Fruit fly (Drosophila melanogaster) whole organism, wandering third instar larva: ENCODE measurements around the gene COX5B.

Experiments
- Abd-B ChIP-seq: fragments of >200 bp; optimal IDR thresholded peaks from 2 replicates; lab custom pipeline; 2017; ENCODE audit warnings: missing biosample characterization, missing genetic modification characterization
- CG32264 ChIP-seq: fragments of 200-800 bp; sonication (Bioruptor generic); optimal IDR thresholded peaks from 2 replicates; lab custom pipeline; 2016; ENCODE audit warnings: missing biosample characterization, missing genetic modification characterization
- CG9705 ChIP-seq: fragments of 200-800 bp; sonication (Bioruptor generic); optimal IDR thresholded peaks from 2 replicates; lab custom pipeline; 2018; ENCODE audit warnings: missing biosample characterization, mild to moderate bottlenecking, missing genetic modification characterization
- CrebA ChIP-seq: fragments of 200-800 bp; sonication (Bioruptor generic); optimal IDR thresholded peaks from 2 replicates; lab custom pipeline; 2016; ENCODE audit warnings: missing biosample characterization, mild to moderate bottlenecking, missing genetic modification characterization, borderline replicate concordance
- Dfd ChIP-seq: fragments of >200 bp; optimal IDR thresholded peaks from 2 replicates; lab custom pipeline; 2017; ENCODE audit warnings: missing biosample characterization, missing genetic modification characterization
- Dif ChIP-seq: fragments of 200-275, 200-300 bp; sonication (Bioruptor generic); optimal IDR thresholded peaks from 2 replicates; lab custom pipeline; 2018; ENCODE audit warnings: missing biosample characterization, missing genetic modification characterization; ENCODE audit not compliant: partially characterized antibody
- GATAd ChIP-seq: sonication (Bioruptor generic); optimal IDR thresholded peaks from 2 replicates; lab custom pipeline; 2016; ENCODE audit warnings: missing biosample characterization, missing genetic modification characterization
- HLH106 ChIP-seq: fragments of 200-800 bp; optimal IDR thresholded peaks from 3 replicates; lab custom pipeline; 2019; ENCODE audit warnings: missing biosample characterization, mild to moderate bottlenecking, missing genetic modification characterization, moderate library complexity
- Hnf4 ChIP-seq: fragments of 200-800 bp; sonication (Bioruptor generic); optimal IDR thresholded peaks from 2 replicates; lab custom pipeline; 2016; ENCODE audit warnings: missing biosample characterization, mild to moderate bottlenecking, missing genetic modification characterization
- Hr78 ChIP-seq: fragments of >200 bp; optimal IDR thresholded peaks from 2 replicates; lab custom pipeline; 2017; ENCODE audit warnings: missing biosample characterization, missing genetic modification characterization
- Hr83 ChIP-seq: fragments of 200-300 bp; sonication (Bioruptor generic); optimal IDR thresholded peaks from 2 replicates; lab custom pipeline; 2016; ENCODE audit warnings: missing biosample characterization, mild to moderate bottlenecking, missing genetic modification characterization, moderate library complexity; ENCODE audit not compliant: poor library complexity, severe bottlenecking
- Jra ChIP-seq: sonication (Bioruptor generic); optimal IDR thresholded peaks from 2 replicates; lab custom pipeline; 2016; ENCODE audit warnings: missing biosample characterization, missing genetic modification characterization
- Mio ChIP-seq: sonication (Bioruptor generic); optimal IDR thresholded peaks from 2 replicates; lab custom pipeline; 2016; ENCODE audit warnings: missing biosample characterization, missing genetic modification characterization
- Myc ChIP-seq: fragments of >200 bp; optimal IDR thresholded peaks from 2 replicates; lab custom pipeline; 2017
- N ChIP-seq: fragments of >200 bp; optimal IDR thresholded peaks from 2 replicates; lab custom pipeline; 2018; ENCODE audit warnings: missing biosample characterization, missing external identifiers, missing genetic modification characterization
- OdsH ChIP-seq: fragments of 200-800 bp; sonication (Bioruptor generic); optimal IDR thresholded peaks from 2 replicates; lab custom pipeline; 2016; ENCODE audit warnings: missing biosample characterization, mild to moderate bottlenecking, missing genetic modification characterization
- Rel ChIP-seq, 2 experiments: fragments of 200-800 bp; sonication (Bioruptor generic) in 1 of 2; optimal IDR thresholded peaks; 2 replicates in 1 of 2; 3 replicates in 1 of 2; lab custom pipeline; 2016 to 2019; ENCODE audit warnings: mild to moderate bottlenecking in 2 of 2, missing biosample characterization in 2 of 2, missing genetic modification characterization in 2 of 2, moderate library complexity in 1 of 2
- Sp1 ChIP-seq: fragments of 200-800 bp; sonication (Bioruptor generic); optimal IDR thresholded peaks from 3 replicates; lab custom pipeline; 2019; ENCODE audit warnings: missing biosample characterization, mild to moderate bottlenecking, missing genetic modification characterization, moderate library complexity
- br ChIP-seq: fragments of 200-800 bp; sonication (Bioruptor generic); optimal IDR thresholded peaks from 2 replicates; lab custom pipeline; 2016; ENCODE audit warnings: missing biosample characterization, missing genetic modification characterization
- brk ChIP-seq: fragments of 200-800 bp; sonication (Bioruptor generic); optimal IDR thresholded peaks from 2 replicates; lab custom pipeline; 2016; ENCODE audit warnings: missing biosample characterization, mild to moderate bottlenecking, missing genetic modification characterization
- dl ChIP-seq, 2 experiments: fragments of 175-275, 200-275 bp in 1 of 2; fragments of 200-275 bp in 1 of 2; sonication (Bioruptor generic); optimal IDR thresholded peaks; lab custom pipeline; 2018; ENCODE audit warnings: mild to moderate bottlenecking in 2 of 2, missing biosample characterization in 2 of 2, missing genetic modification characterization in 2 of 2, moderate library complexity in 2 of 2; ENCODE audit not compliant: partially characterized antibody in 2 of 2, insufficient read depth in 1 of 2
- dsf ChIP-seq: sonication (Bioruptor generic); optimal IDR thresholded peaks from 2 replicates; lab custom pipeline; 2016; ENCODE audit warnings: missing biosample characterization, missing genetic modification characterization, borderline replicate concordance
- ey ChIP-seq: fragments of 200-800 bp; sonication (Bioruptor generic); optimal IDR thresholded peaks from 2 replicates; lab custom pipeline; 2016; ENCODE audit warnings: missing biosample characterization, missing genetic modification characterization
- foxo ChIP-seq, 2 experiments: fragments of 200-800 bp; sonication (Bioruptor generic); optimal IDR thresholded peaks; 2 replicates in 1 of 2; 3 replicates in 1 of 2; lab custom pipeline; 2016 to 2017; ENCODE audit warnings: missing biosample characterization in 2 of 2, missing genetic modification characterization in 2 of 2
- fru ChIP-seq: fragments of 200-800 bp; sonication (Bioruptor generic); optimal IDR thresholded peaks from 3 replicates; lab custom pipeline; 2016; ENCODE audit warnings: missing biosample characterization, mild to moderate bottlenecking, missing genetic modification characterization
- h ChIP-seq: fragments of 200-800 bp; sonication (Bioruptor generic); optimal IDR thresholded peaks from 3 replicates; lab custom pipeline; 2016; ENCODE audit warnings: missing biosample characterization, mild to moderate bottlenecking, missing genetic modification characterization
- jim ChIP-seq: fragments of 175-275, 200-325 bp; sonication (Bioruptor generic); optimal IDR thresholded peaks from 2 replicates; lab custom pipeline; 2016; ENCODE audit warnings: missing biosample characterization, mild to moderate bottlenecking, missing genetic modification characterization
- lola ChIP-seq: fragments of >200 bp; optimal IDR thresholded peaks from 2 replicates; lab custom pipeline; 2017; ENCODE audit warnings: missing biosample characterization, missing genetic modification characterization
- pan ChIP-seq: fragments of >200 bp; optimal IDR thresholded peaks from 2 replicates; lab custom pipeline; 2017
- psq ChIP-seq: fragments of 200-800 bp; sonication (Bioruptor generic); optimal IDR thresholded peaks from 3 replicates; lab custom pipeline; 2017; ENCODE audit warnings: missing biosample characterization, mild to moderate bottlenecking, missing genetic modification characterization, moderate library complexity
- rgr ChIP-seq: fragments of 200-800 bp; sonication (Bioruptor generic); optimal IDR thresholded peaks from 3 replicates; lab custom pipeline; 2016; ENCODE audit warnings: missing biosample characterization, mild to moderate bottlenecking, missing genetic modification characterization
- sage ChIP-seq: fragments of 200-800 bp; sonication (Bioruptor generic); optimal IDR thresholded peaks from 2 replicates; lab custom pipeline; 2016; ENCODE audit warnings: missing biosample characterization, mild to moderate bottlenecking, missing genetic modification characterization
- sv ChIP-seq: fragments of 200-800 bp; sonication (Bioruptor generic); optimal IDR thresholded peaks from 3 replicates; lab custom pipeline; 2016; ENCODE audit warnings: missing biosample characterization, missing genetic modification characterization
- tai ChIP-seq: sonication (Bioruptor generic); optimal IDR thresholded peaks from 2 replicates; lab custom pipeline; 2016; ENCODE audit warnings: missing biosample characterization, missing genetic modification characterization
- usp ChIP-seq: fragments of >200 bp; optimal IDR thresholded peaks from 2 replicates; lab custom pipeline; 2017; ENCODE audit warnings: missing biosample characterization, missing genetic modification characterization
- woc ChIP-seq: sonication (Bioruptor generic); optimal IDR thresholded peaks from 2 replicates; lab custom pipeline; 2016; ENCODE audit warnings: missing biosample characterization, mild to moderate bottlenecking, missing genetic modification characterization

Gene COX5B

dm6 chr2L:6552345-6552744, 5.3 kb upstream of the COX5B start:
- no peak for TF ChIP-seq sv (GFP tag; lab: Kevin White, UChicago)
- no peak for TF ChIP-seq lola (GFP tag; lab: Kevin White, UChicago)

- TF ChIP-seq lola (GFP tag; lab: Kevin White, UChicago): no peak
- TF ChIP-seq Jra (GFP tag; lab: Kevin White, UChicago): no peak
- no peak for TF ChIP-seq pan (lab: Kevin White, UChicago)
- no peak for TF ChIP-seq N
- no peak for TF ChIP-seq Hnf4 (GFP tag; lab: Kevin White, UChicago)
- TF ChIP-seq usp (GFP tag; lab: Kevin White, UChicago): no peak
- TF ChIP-seq jim: no peak
These were observed 4.4 kb upstream of the COX5B start for dm6 chr2L:6553041-6553796.

DNA sequence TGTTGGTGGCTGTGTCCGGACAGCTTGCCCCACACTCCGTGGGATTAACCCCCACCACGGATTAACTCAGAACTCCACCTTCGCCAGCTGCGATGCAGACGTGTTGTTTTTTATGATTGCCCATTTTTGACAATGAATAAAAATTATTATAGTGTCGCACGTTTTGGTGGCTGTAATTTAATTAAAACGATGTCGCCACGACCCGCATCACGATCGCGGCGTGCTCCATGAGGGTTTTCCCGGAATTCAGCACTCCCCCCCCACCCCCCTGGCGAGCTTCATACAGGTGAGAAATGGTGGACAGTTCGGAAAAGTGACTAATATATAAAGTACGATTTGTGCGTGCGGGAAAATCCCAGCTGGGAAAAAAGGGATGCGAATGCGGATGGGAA, 3.8 kb upstream of the COX5B start:
- TF ChIP-seq Dfd (GFP tag; lab: Kevin White, UChicago) (peak; percentile 82), ey (no peak)

DNA sequence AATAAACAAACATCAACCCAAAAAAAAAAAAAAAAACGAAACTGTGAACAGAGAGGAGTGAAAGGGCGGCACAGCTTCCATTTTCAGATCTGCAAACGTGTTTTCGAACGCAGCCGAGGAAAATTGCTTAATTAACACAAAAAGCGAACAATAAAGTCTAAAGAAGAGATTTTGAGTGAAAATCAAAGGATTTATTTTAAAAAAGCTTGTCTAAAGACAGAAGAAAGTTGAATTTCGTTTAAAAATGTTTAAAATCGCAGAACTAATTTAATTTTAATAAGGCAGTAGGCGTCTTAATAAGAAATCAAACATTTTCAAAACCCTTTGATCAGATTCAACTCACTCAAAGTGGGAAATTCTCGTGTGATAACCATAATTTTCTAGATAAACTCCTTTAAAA, 1.5 kb downstream of the COX5B start, which contains the start of gene COX5BL:
TSS of gene COX5BL (plus strand) at position 301 of the 400 bp plus-strand sequence.
- TF ChIP-seq foxo (GFP tag; optimal IDR thresholded peaks at IDR 0.05; lab: Kevin White, UChicago): no peak
- no peak for TF ChIP-seq dl (GFP tag; optimal IDR thresholded peaks at IDR 0.05; lab: Kevin White, UChicago; ENCODE audit: insufficient read depth in 1 of 2, partially characterized antibody in 2 of 2)
- no peak for TF ChIP-seq br
- TF ChIP-seq psq: no peak
- TF ChIP-seq brk (GFP tag; lab: Kevin White, UChicago): no peak
- no peak for TF ChIP-seq N

- TF ChIP-seq Hr83: peak; percentile 99
- peak; percentile 98 for TF ChIP-seq rgr (GFP tag; lab: Kevin White, UChicago)
- peak; percentile 88 for TF ChIP-seq CG9705
- peak; percentile 93 for TF ChIP-seq psq
- TF ChIP-seq sage: peak; percentile 85
- no peak for TF ChIP-seq tai (GFP tag; lab: Kevin White, UChicago)
- TF ChIP-seq woc (GFP tag; lab: Kevin White, UChicago): peak; percentile 93
- TF ChIP-seq dl (GFP tag; optimal IDR thresholded peaks at IDR 0.05; lab: Kevin White, UChicago; ENCODE audit: insufficient read depth in 1 of 2, partially characterized antibody in 2 of 2): no peak
- peak; percentile 85 for TF ChIP-seq brk (GFP tag; lab: Kevin White, UChicago)
- TF ChIP-seq OdsH (GFP tag; lab: Kevin White, UChicago): peak; percentile 97
- no peak for TF ChIP-seq Abd-B (GFP tag; lab: Kevin White, UChicago)
- TF ChIP-seq Jra (GFP tag; lab: Kevin White, UChicago): peak; percentile 92
- TF ChIP-seq jim: peak; percentile 90
- TF ChIP-seq sv (GFP tag; lab: Kevin White, UChicago): peak; percentile 94
- TF ChIP-seq Rel (GFP tag; optimal IDR thresholded peaks at IDR 0.05; lab: Kevin White, UChicago): peak; percentile 82
- TF ChIP-seq Rel (tag; optimal IDR thresholded peaks at IDR 0.05; lab: Kevin White, UChicago): peak; percentile 68
- no peak for TF ChIP-seq Dif (GFP tag; lab: Kevin White, UChicago)
- peak; percentile 95 for TF ChIP-seq HLH106
- TF ChIP-seq Myc (lab: Kevin White, UChicago): peak; percentile 13
- peak; percentile 83 for TF ChIP-seq Mio (GFP tag; lab: Kevin White, UChicago)
- TF ChIP-seq CrebA (GFP tag; lab: Kevin White, UChicago): no peak
- peak; percentile 98 for TF ChIP-seq h (GFP tag; lab: Kevin White, UChicago)
- no peak for TF ChIP-seq pan (lab: Kevin White, UChicago)
- peak; percentile 96 for TF ChIP-seq fru
- peak; percentile 83 for TF ChIP-seq dsf (GFP tag; lab: Kevin White, UChicago)
- TF ChIP-seq CG32264 (GFP tag; lab: Kevin White, UChicago): peak; percentile 94
- no peak for TF ChIP-seq usp (GFP tag; lab: Kevin White, UChicago)
- TF ChIP-seq Sp1 (GFP tag; lab: Kevin White, UChicago): peak; percentile 88
- TF ChIP-seq Hnf4 (GFP tag; lab: Kevin White, UChicago): peak; percentile 94
- TF ChIP-seq lola (GFP tag; lab: Kevin White, UChicago): no peak
- TF ChIP-seq N: no peak
- peak; percentile 94 for TF ChIP-seq GATAd (GFP tag; lab: Kevin White, UChicago)
- TF ChIP-seq Dfd (GFP tag; lab: Kevin White, UChicago): no peak
- no peak for TF ChIP-seq Hr78 (GFP tag; lab: Kevin White, UChicago)
- TF ChIP-seq br: peak; percentile 97
- TF ChIP-seq ey: peak; percentile 97
These were observed 4.1 kb downstream of the COX5B start, which contains the start of the genes Trmt6 and Ent2 for dm6 chr2L:6561463-6562357. Gene Trmt6, minus strand, starts transcription at chr2L:6562289. Gene Ent2, plus strand, starts transcription at chr2L:6562325.
